Fruit fly (Drosophila melanogaster): ENCODE results near the gene wat.

dm6 chr3R:29066285-29066684, 46.1 kb upstream of the wat start:
- TF ChIP-seq Vsx1 (GFP tag; optimal IDR thresholded peaks at IDR 0.05) = no peak
- no peak for TF ChIP-seq ato (GFP tag; IDR thresholded peaks at IDR 0.05; ENCODE audit: partially characterized antibody)
- TF ChIP-seq CG14050 (GFP tag; IDR thresholded peaks at IDR 0.05) = no peak
- TF ChIP-seq nom (GFP tag; optimal IDR thresholded peaks at IDR 0.05) = no peak
- no peak for TF ChIP-seq psq (GFP tag; optimal IDR thresholded peaks at IDR 0.05)
- TF ChIP-seq crp (GFP tag; optimal IDR thresholded peaks at IDR 0.05) = no peak
- TF ChIP-seq row (GFP tag; IDR thresholded peaks at IDR 0.05) = no peak
- TF ChIP-seq CG10654 (GFP tag; optimal IDR thresholded peaks at IDR 0.05) = no peak
- TF ChIP-seq scrt (GFP tag; optimal IDR thresholded peaks at IDR 0.05) = no peak
- TF ChIP-seq zf30C (GFP tag; optimal IDR thresholded peaks at IDR 0.05) = no peak
- no peak for TF ChIP-seq twi (tag; optimal IDR thresholded peaks at IDR 0.05)

Measured in whole organism, embryonic.